Fruit fly (Drosophila melanogaster) whole organism, wandering third instar larva: ENCODE data around the gene CG17672.
A peak's percentile ranks its signal among the peaks of the same experiment; 100 is the strongest.

Experiments
- Abd-B ChIP-seq: fragments of >200 bp; optimal IDR thresholded peaks from 2 replicates; lab custom pipeline; 2017; ENCODE audit warnings: missing biosample characterization, missing genetic modification characterization
- CG32264 ChIP-seq: fragments of 200-800 bp; sonication (Bioruptor generic); optimal IDR thresholded peaks from 2 replicates; lab custom pipeline; 2016; ENCODE audit warnings: missing biosample characterization, missing genetic modification characterization
- Myc ChIP-seq: fragments of >200 bp; optimal IDR thresholded peaks from 2 replicates; lab custom pipeline; 2017
- OdsH ChIP-seq: fragments of 200-800 bp; sonication (Bioruptor generic); optimal IDR thresholded peaks from 2 replicates; lab custom pipeline; 2016; ENCODE audit warnings: missing biosample characterization, mild to moderate bottlenecking, missing genetic modification characterization
- dl ChIP-seq, 2 experiments: fragments of 175-275, 200-275 bp in 1 of 2; fragments of 200-275 bp in 1 of 2; sonication (Bioruptor generic); optimal IDR thresholded peaks; lab custom pipeline; 2018; ENCODE audit warnings: mild to moderate bottlenecking in 2 of 2, missing biosample characterization in 2 of 2, missing genetic modification characterization in 2 of 2, moderate library complexity in 2 of 2; ENCODE audit not compliant: partially characterized antibody in 2 of 2, insufficient read depth in 1 of 2
- foxo ChIP-seq, 2 experiments: fragments of 200-800 bp; sonication (Bioruptor generic); optimal IDR thresholded peaks; 2 replicates in 1 of 2; 3 replicates in 1 of 2; lab custom pipeline; 2016 to 2017; ENCODE audit warnings: missing biosample characterization in 2 of 2, missing genetic modification characterization in 2 of 2
- fru ChIP-seq: fragments of 200-800 bp; sonication (Bioruptor generic); optimal IDR thresholded peaks from 3 replicates; lab custom pipeline; 2016; ENCODE audit warnings: missing biosample characterization, mild to moderate bottlenecking, missing genetic modification characterization
- h ChIP-seq: fragments of 200-800 bp; sonication (Bioruptor generic); optimal IDR thresholded peaks from 3 replicates; lab custom pipeline; 2016; ENCODE audit warnings: missing biosample characterization, mild to moderate bottlenecking, missing genetic modification characterization
- lola ChIP-seq: fragments of >200 bp; optimal IDR thresholded peaks from 2 replicates; lab custom pipeline; 2017; ENCODE audit warnings: missing biosample characterization, missing genetic modification characterization
- pan ChIP-seq: fragments of >200 bp; optimal IDR thresholded peaks from 2 replicates; lab custom pipeline; 2017
- psq ChIP-seq: fragments of 200-800 bp; sonication (Bioruptor generic); optimal IDR thresholded peaks from 3 replicates; lab custom pipeline; 2017; ENCODE audit warnings: missing biosample characterization, mild to moderate bottlenecking, missing genetic modification characterization, moderate library complexity
- sv ChIP-seq: fragments of 200-800 bp; sonication (Bioruptor generic); optimal IDR thresholded peaks from 3 replicates; lab custom pipeline; 2016; ENCODE audit warnings: missing biosample characterization, missing genetic modification characterization
- woc ChIP-seq: sonication (Bioruptor generic); optimal IDR thresholded peaks from 2 replicates; lab custom pipeline; 2016; ENCODE audit warnings: missing biosample characterization, mild to moderate bottlenecking, missing genetic modification characterization

- TF ChIP-seq sv (GFP tag; lab: Kevin White, UChicago), result peak; percentile 21
- no peak for TF ChIP-seq OdsH (GFP tag; lab: Kevin White, UChicago)
- no peak for TF ChIP-seq lola (GFP tag; lab: Kevin White, UChicago)
- no peak for TF ChIP-seq Myc
- TF ChIP-seq pan (lab: Kevin White, UChicago), result no peak
- no peak for TF ChIP-seq psq
- no peak for TF ChIP-seq CG32264 (GFP tag; lab: Kevin White, UChicago)
- no peak for TF ChIP-seq Abd-B
- TF ChIP-seq h, result peak; percentile 33
- TF ChIP-seq woc, result no peak
- TF ChIP-seq foxo (GFP tag; optimal IDR thresholded peaks at IDR 0.05; lab: Kevin White, UChicago), result peak in 1 of 2 experiments; percentile 50
- peak; percentile 30 for TF ChIP-seq fru (GFP tag; lab: Kevin White, UChicago)
- TF ChIP-seq dl (GFP tag; optimal IDR thresholded peaks at IDR 0.05; lab: Kevin White, UChicago; ENCODE audit: insufficient read depth in 1 of 2, partially characterized antibody in 2 of 2), result no peak
Observed at dm6 chr3L:13036706-13037457, 8.1 kb downstream of the CG17672 start, which contains the start of gene Srrm1.
